Fruit fly (Drosophila melanogaster) whole organism: ENCODE results near the gene CG6785.

Experiments used
- CG8478 ChIP-seq: fragments of >200 bp; optimal IDR thresholded peaks from 2 replicates; lab custom pipeline; 2018; ENCODE audit warnings: inconsistent platforms
- EcR ChIP-seq, 2 experiments: fragments of >200 bp; optimal IDR thresholded peaks; 2 replicates each; lab custom pipeline; 2017; ENCODE audit warnings: missing biosample characterization in 2 of 2, missing genetic modification characterization in 2 of 2, missing genetic modification reagents in 2 of 2
- psq ChIP-seq: fragments of >200 bp; optimal IDR thresholded peaks from 2 replicates; lab custom pipeline; 2017
- usp ChIP-seq: fragments of >200 bp; optimal IDR thresholded peaks from 2 replicates; lab custom pipeline; 2017; ENCODE audit warnings: missing biosample characterization, missing genetic modification characterization, mixed read lengths

DNA sequence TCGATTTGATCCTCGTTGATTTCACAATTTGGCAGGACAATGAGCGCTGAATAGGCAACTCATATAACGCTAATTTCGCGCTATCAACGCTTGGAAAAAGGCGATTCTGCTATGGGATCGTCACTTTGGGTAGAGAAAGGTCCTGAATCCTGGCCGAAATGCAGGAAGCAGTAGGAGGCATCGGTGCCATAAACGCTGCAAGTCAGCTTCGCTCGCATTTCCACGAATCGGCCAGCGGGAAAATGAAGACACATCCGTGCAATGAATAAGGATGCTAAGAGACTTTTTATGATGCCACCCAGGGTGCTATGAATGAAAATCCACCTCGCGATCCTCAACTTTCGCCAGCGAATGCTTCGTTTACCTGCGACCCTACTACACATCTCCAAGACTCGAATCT, 42.4 kb upstream of the CG6785 start:
- TF ChIP-seq psq (lab: Kevin White, UChicago), result no peak
- no peak for TF ChIP-seq EcR (GFP tag; optimal IDR thresholded peaks at IDR 0.05; lab: Kevin White, UChicago)
- no peak for TF ChIP-seq usp (GFP tag; lab: Kevin White, UChicago)
- TF ChIP-seq CG8478, result no peak
